Worm (Caenorhabditis elegans) whole organism, L1 larva: ENCODE data around the gene mig-5.

Experiments used
- C16A3.4 ChIP-seq: fragments of 150-350 bp; optimal IDR thresholded peaks from 2 replicates; lab custom pipeline; 2014; ENCODE audit warnings: missing biosample characterization, missing genetic modification characterization
- F16B12.6 ChIP-seq: fragments of 150-350 bp; optimal IDR thresholded peaks from 2 replicates; lab custom pipeline; 2014; ENCODE audit warnings: missing biosample characterization, missing genetic modification characterization
- ceh-8 ChIP-seq: fragments of 200-800 bp; sonication (Bioruptor generic); optimal IDR thresholded peaks from 2 replicates; lab custom pipeline; 2018; ENCODE audit warnings: mild to moderate bottlenecking, missing genetic modification characterization, moderate library complexity, missing compliant biosample characterization
- efl-1 ChIP-seq, 4 experiments: fragments of 150-350 bp; optimal IDR thresholded peaks in 3 of 4; peaks in 1 of 4; 1 replicate in 1 of 4; 2 replicates in 3 of 4; lab custom pipeline; 2014; ENCODE audit warnings: missing biosample characterization in 2 of 4, missing genetic modification characterization in 2 of 4, missing genetic modification reagents in 2 of 4
- fkh-8 ChIP-seq: sonication (generic microtip); optimal IDR thresholded peaks from 2 replicates; lab custom pipeline; 2016; ENCODE audit warnings: mild to moderate bottlenecking, missing genetic modification characterization, missing compliant biosample characterization
- fos-1 ChIP-seq: fragments of 150-350 bp; optimal IDR thresholded peaks from 2 replicates; lab custom pipeline; 2014; ENCODE audit warnings: missing biosample characterization, missing genetic modification characterization
- hlh-17 ChIP-seq: fragments of 200-800 bp; sonication (Bioruptor generic); optimal IDR thresholded peaks from 2 replicates; lab custom pipeline; 2018; ENCODE audit warnings: missing genetic modification characterization, mild to moderate bottlenecking, missing compliant biosample characterization, moderate library complexity, borderline replicate concordance
- lin-15B ChIP-seq: fragments of 150-350 bp; sonication (generic microtip); optimal IDR thresholded peaks from 3 replicates; lab custom pipeline; 2014; ENCODE audit warnings: missing biosample characterization, missing genetic modification characterization
- lir-3 ChIP-seq: sonication (generic microtip); optimal IDR thresholded peaks from 2 replicates; lab custom pipeline; 2016; ENCODE audit warnings: mild to moderate bottlenecking, missing genetic modification characterization, moderate library complexity, missing compliant biosample characterization; ENCODE audit not compliant: poor library complexity
- nhr-71 ChIP-seq: sonication (generic microtip); optimal IDR thresholded peaks from 2 replicates; lab custom pipeline; 2016; ENCODE audit warnings: mild to moderate bottlenecking, missing genetic modification characterization, moderate library complexity, missing compliant biosample characterization
- pqm-1 ChIP-seq: sonication (generic microtip); optimal IDR thresholded peaks from 3 replicates; lab custom pipeline; 2017; ENCODE audit warnings: missing biosample characterization, missing genetic modification characterization
- rnt-1 ChIP-seq: sonication (generic microtip); optimal IDR thresholded peaks from 2 replicates; lab custom pipeline; 2016; ENCODE audit warnings: mild to moderate bottlenecking, missing genetic modification characterization, moderate library complexity, missing compliant biosample characterization
- snu-23 ChIP-seq: sonication (generic microtip); optimal IDR thresholded peaks from 2 replicates; lab custom pipeline; 2016; ENCODE audit warnings: missing genetic modification characterization, missing compliant biosample characterization
- ztf-4 ChIP-seq: fragments of 150-350 bp; optimal IDR thresholded peaks from 2 replicates; lab custom pipeline; 2014; ENCODE audit warnings: missing biosample characterization, missing genetic modification characterization

mig-5 gene

DNA sequence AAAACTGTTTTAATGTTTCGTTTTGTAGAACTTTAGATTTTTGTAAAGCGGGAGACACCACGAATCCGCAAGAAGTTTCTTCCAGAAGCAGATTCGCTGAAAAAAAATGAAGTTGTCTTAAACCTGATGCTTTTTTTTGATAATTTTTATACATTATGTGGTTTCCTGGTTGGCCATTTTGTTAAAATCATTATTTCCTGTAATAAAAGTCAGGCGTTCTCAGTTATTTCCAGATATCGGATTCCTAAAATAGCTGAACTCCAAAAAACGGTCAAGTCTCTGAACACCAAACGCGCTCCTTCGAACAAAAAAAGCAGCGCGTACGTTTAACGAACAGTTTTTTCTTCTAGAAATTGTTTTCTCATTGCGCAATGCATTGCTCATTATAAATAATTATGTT, 47.4 kb downstream of the mig-5 start (continued):
- TF ChIP-seq efl-1 (optimal IDR thresholded peaks at IDR 0.05; lab: Kevin White, UChicago) (peak; percentile 65 to 73), efl-1 (GFP tag; optimal IDR thresholded peaks at IDR 0.05 in 1 of 2; lab: Kevin White, UChicago) (peak; percentile 65 to 97), lin-15B (tag; lab: Kevin White, UChicago) (no peak), hlh-17 (GFP tag; lab: Kevin White, UChicago) (no peak), pqm-1 (tag; lab: Kevin White, UChicago) (no peak), fkh-8 (tag; lab: Kevin White, UChicago) (peak; percentile 55), nhr-71 (tag; lab: Kevin White, UChicago) (peak; percentile 54), snu-23 (GFP tag; lab: Kevin White, UChicago) (peak; percentile 42), F16B12.6 (tag; lab: Kevin White, UChicago) (peak; percentile 24)

DNA sequence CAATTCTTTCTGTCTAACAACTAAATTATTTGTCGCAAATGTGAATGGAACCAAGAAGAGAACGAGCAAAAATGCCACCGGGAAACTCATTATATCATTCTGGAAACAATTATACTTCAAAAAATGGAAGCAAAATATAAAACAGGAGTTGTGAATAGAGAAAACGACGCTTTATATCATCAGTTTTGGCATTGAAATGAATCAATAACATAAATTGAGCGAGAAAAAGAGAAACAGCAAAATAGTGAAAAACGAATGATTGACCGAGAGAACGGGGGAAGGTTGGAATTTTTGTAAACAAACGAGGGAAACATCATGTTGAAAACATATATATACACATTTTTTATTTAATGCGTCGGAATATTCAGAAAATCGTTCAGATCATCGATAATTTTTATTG, 48.0 kb downstream of the mig-5 start, which contains the start of gene ctns-1:
ctns-1 (minus strand) TSS at position 101 of the 400 bp plus-strand sequence.
- TF ChIP-seq efl-1 (optimal IDR thresholded peaks at IDR 0.05; lab: Kevin White, UChicago) (no peak), efl-1 (GFP tag; optimal IDR thresholded peaks at IDR 0.05 in 1 of 2; lab: Kevin White, UChicago) (peak in 1 of 2 experiments; percentile 11), ceh-8 (GFP tag; lab: Kevin White, UChicago) (no peak)

DNA sequence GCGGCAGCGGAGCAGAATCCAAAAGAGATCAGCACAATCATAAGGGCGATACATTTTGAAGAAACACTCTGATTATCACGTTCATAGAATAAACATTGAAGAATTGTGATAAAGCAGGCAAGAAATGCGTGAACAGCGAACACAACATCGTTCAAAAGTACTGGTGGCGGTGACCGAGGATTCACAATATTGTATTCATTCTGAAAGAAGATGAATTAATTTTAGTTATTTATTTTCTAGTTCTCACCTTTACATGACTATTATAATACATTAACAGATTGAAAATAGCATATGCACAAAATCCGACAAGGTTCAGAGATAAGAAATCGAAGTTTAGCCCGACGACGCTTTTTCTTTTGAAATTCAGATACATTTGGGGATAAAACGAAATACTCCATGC, 48.9 kb downstream of the mig-5 start:
- TF ChIP-seq fos-1 (tag; lab: Kevin White, UChicago) = no peak
- TF ChIP-seq C16A3.4 (tag; lab: Kevin White, UChicago) = no peak
- no peak for TF ChIP-seq lir-3 (tag; lab: Kevin White, UChicago)
- no peak for TF ChIP-seq ztf-4 (tag; lab: Kevin White, UChicago)
- TF ChIP-seq rnt-1 (tag; lab: Kevin White, UChicago) = no peak
- TF ChIP-seq hlh-17 (GFP tag; lab: Kevin White, UChicago) = no peak
